Worm (Caenorhabditis elegans) whole organism, L2 larva: Measurements from ENCODE around the gene nfm-1.

Source experiments
- Y55F3AM.14 ChIP-seq: fragments of 200-800 bp; sonication (Bioruptor generic); optimal IDR thresholded peaks from 2 replicates; lab custom pipeline; 2018; ENCODE audit warnings: mild to moderate bottlenecking, missing genetic modification characterization, missing compliant biosample characterization
- alr-1 ChIP-seq: fragments of 150-350 bp; optimal IDR thresholded peaks from 2 replicates; lab custom pipeline; 2014; ENCODE audit warnings: missing biosample characterization, missing genetic modification characterization
- aly-2 ChIP-seq: fragments of 150-350 bp; optimal IDR thresholded peaks from 2 replicates; lab custom pipeline; 2014; ENCODE audit warnings: missing biosample characterization, missing genetic modification characterization
- ama-1 ChIP-seq: fragments of 150-350 bp; optimal IDR thresholded peaks from 2 replicates; lab custom pipeline; 2018; ENCODE audit warnings: inconsistent platforms
- blmp-1 ChIP-seq: sonication (generic microtip); optimal IDR thresholded peaks from 2 replicates; lab custom pipeline; 2017; ENCODE audit warnings: missing genetic modification characterization, mild to moderate bottlenecking, missing compliant biosample characterization, antibody characterized with exemption, moderate library complexity; ENCODE audit not compliant: insufficient read depth
- ceh-16 ChIP-seq: fragments of 150-350 bp; optimal IDR thresholded peaks from 2 replicates; lab custom pipeline; 2014; ENCODE audit warnings: missing biosample characterization, missing genetic modification characterization
- ceh-82 ChIP-seq: fragments of 150-350 bp; optimal IDR thresholded peaks from 2 replicates; lab custom pipeline; 2014; ENCODE audit warnings: missing biosample characterization, missing genetic modification characterization
- egl-27 ChIP-seq: sonication (generic microtip); optimal IDR thresholded peaks from 3 replicates; lab custom pipeline; 2017; ENCODE audit warnings: missing biosample characterization, missing genetic modification reagents, missing genetic modification characterization
- elt-1 ChIP-seq: fragments of 150-350 bp; optimal IDR thresholded peaks from 2 replicates; lab custom pipeline; 2014; ENCODE audit warnings: missing biosample characterization, missing genetic modification characterization
- fos-1 ChIP-seq: fragments of 150-350 bp; optimal IDR thresholded peaks from 2 replicates; lab custom pipeline; 2014; ENCODE audit warnings: missing biosample characterization, missing genetic modification characterization
- gmeb-1 ChIP-seq: fragments of 150-350 bp; optimal IDR thresholded peaks from 2 replicates; lab custom pipeline; 2014; ENCODE audit warnings: missing biosample characterization, missing genetic modification characterization
- mab-5 ChIP-seq: fragments of 150-350 bp; optimal IDR thresholded peaks from 2 replicates; lab custom pipeline; 2014; ENCODE audit warnings: missing biosample characterization, missing genetic modification characterization
- mdl-1 ChIP-seq, 2 experiments: fragments of 150-350 bp in 1 of 2; sonication (generic microtip) in 1 of 2; optimal IDR thresholded peaks; 2 replicates each; lab custom pipeline; 2017; ENCODE audit warnings: missing biosample characterization in 2 of 2, missing genetic modification characterization in 2 of 2
- nhr-10 ChIP-seq: sonication (generic microtip); optimal IDR thresholded peaks from 2 replicates; lab custom pipeline; 2017; ENCODE audit warnings: missing biosample characterization, missing genetic modification characterization
- nhr-11 ChIP-seq: fragments of 150-350 bp; optimal IDR thresholded peaks from 2 replicates; lab custom pipeline; 2014; ENCODE audit warnings: missing biosample characterization, missing genetic modification characterization
- nhr-12 ChIP-seq: fragments of 150-350 bp; optimal IDR thresholded peaks from 2 replicates; lab custom pipeline; 2014; ENCODE audit warnings: missing biosample characterization, missing genetic modification characterization
- nhr-129 ChIP-seq: fragments of 150-350 bp; optimal IDR thresholded peaks from 2 replicates; lab custom pipeline; 2014; ENCODE audit warnings: missing biosample characterization, missing genetic modification characterization
- nhr-21 ChIP-seq: fragments of 150-350 bp; optimal IDR thresholded peaks from 2 replicates; lab custom pipeline; 2014; ENCODE audit warnings: missing biosample characterization, missing genetic modification characterization
- nhr-23 ChIP-seq: fragments of 150-350 bp; optimal IDR thresholded peaks from 2 replicates; lab custom pipeline; 2014; ENCODE audit warnings: missing biosample characterization, missing genetic modification reagents, missing genetic modification characterization
- nhr-25 ChIP-seq: fragments of 150-350 bp; sonication (generic microtip); optimal IDR thresholded peaks from 3 replicates; lab custom pipeline; 2014; ENCODE audit warnings: missing biosample characterization, missing genetic modification characterization
- nhr-6 ChIP-seq: fragments of 150-350 bp; optimal IDR thresholded peaks from 2 replicates; lab custom pipeline; 2014; ENCODE audit warnings: missing biosample characterization, missing genetic modification characterization
- nhr-77 ChIP-seq: fragments of 150-350 bp; optimal IDR thresholded peaks from 2 replicates; lab custom pipeline; 2014; ENCODE audit warnings: missing biosample characterization, missing genetic modification characterization
- skn-1 ChIP-seq: sonication (generic microtip); optimal IDR thresholded peaks from 2 replicates; lab custom pipeline; 2017; ENCODE audit warnings: missing biosample characterization, missing genetic modification characterization
- sma-3 ChIP-seq: sonication (generic microtip); optimal IDR thresholded peaks from 2 replicates; lab custom pipeline; 2016; ENCODE audit warnings: missing genetic modification reagents, missing genetic modification characterization, missing compliant biosample characterization
- sma-9 ChIP-seq, 2 experiments: fragments of 150-350 bp in 1 of 2; sonication (generic microtip) in 1 of 2; optimal IDR thresholded peaks; 2 replicates each; lab custom pipeline; 2014 to 2016; ENCODE audit warnings: missing genetic modification characterization in 2 of 2, mild to moderate bottlenecking in 1 of 2, missing biosample characterization in 1 of 2, missing compliant biosample characterization in 1 of 2, missing genetic modification reagents in 1 of 2, moderate library complexity in 1 of 2
- unc-39 ChIP-seq: fragments of 150-350 bp; optimal IDR thresholded peaks from 2 replicates; lab custom pipeline; 2014; ENCODE audit warnings: missing biosample characterization, missing genetic modification characterization
- zag-1 ChIP-seq: fragments of 150-350 bp; optimal IDR thresholded peaks from 2 replicates; lab custom pipeline; 2014; ENCODE audit warnings: missing biosample characterization, missing genetic modification characterization
- ztf-4 ChIP-seq: fragments of 150-350 bp; optimal IDR thresholded peaks from 2 replicates; lab custom pipeline; 2014; ENCODE audit warnings: missing biosample characterization, missing genetic modification characterization

Gene nfm-1

DNA sequence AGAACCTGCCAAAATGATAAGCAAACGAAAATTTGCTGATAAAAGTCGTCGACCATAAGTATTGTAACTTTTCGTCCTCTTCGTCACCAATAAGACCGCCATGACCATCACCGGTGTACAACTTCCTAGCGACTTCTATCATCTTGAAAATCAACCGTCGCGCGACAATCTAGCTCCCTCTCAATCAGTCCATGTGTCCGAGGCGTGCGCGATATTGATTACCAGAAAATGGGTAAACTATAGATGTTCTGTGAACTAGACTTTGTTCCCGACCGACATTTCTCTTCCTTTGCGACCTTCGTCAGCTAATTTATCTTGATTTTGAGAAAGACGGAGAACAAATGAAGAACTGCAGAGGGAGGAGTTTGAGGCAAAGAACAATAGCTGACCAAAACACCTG is 13.9 kb upstream of the nfm-1 start:
- TF ChIP-seq nhr-23 (tag; lab: Kevin White, UChicago) (no peak), skn-1 (tag; lab: Kevin White, UChicago) (no peak), sma-3 (GFP tag; lab: Kevin White, UChicago) (peak; percentile 62), blmp-1 (peak; percentile 22), nhr-21 (tag; lab: Kevin White, UChicago) (peak; percentile 88), gmeb-1 (no peak), egl-27 (tag; lab: Kevin White, UChicago) (no peak), mab-5 (tag; lab: Kevin White, UChicago) (no peak), mdl-1 (tag; optimal IDR thresholded peaks at IDR 0.05; lab: Kevin White, UChicago) (peak in 1 of 2 experiments; percentile 14), nhr-25 (peak; percentile 75), nhr-129 (tag; lab: Kevin White, UChicago) (peak; percentile 40), zag-1 (tag; lab: Kevin White, UChicago) (no peak), fos-1 (tag; lab: Kevin White, UChicago) (peak; percentile 26), sma-9 (GFP tag; optimal IDR thresholded peaks at IDR 0.05; lab: Kevin White, UChicago) (peak; percentile 87), sma-9 (tag; optimal IDR thresholded peaks at IDR 0.05; lab: Kevin White, UChicago) (no peak), nhr-12 (tag; lab: Kevin White, UChicago) (no peak)

DNA sequence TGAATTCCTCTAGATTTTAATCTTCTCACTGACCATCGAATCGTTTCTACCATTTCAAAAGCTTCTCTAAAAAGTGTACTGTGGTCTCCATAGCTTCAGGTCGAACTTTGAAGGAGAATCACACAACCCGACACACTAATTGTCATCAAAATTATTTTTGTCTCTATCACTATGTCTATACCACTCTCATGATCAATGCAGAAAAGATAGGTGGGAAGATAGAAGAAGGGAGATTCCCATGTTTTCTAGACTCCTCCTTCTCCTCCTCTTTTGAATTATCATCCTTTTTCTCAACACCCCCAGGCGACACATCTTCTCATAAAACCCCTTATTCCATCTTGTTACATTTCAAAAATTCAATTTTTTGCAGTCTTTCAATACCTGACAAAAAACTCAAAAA is 13.4 kb upstream of the nfm-1 start, which contains the start of gene Y42G9A.3:
Gene Y42G9A.3, plus strand, starts transcription at position 363 of the 400 bp plus-strand sequence.
- TF ChIP-seq nhr-6 (tag; lab: Kevin White, UChicago) (no peak), nhr-12 (tag; lab: Kevin White, UChicago) (no peak), sma-9 (GFP tag; optimal IDR thresholded peaks at IDR 0.05; lab: Kevin White, UChicago) (peak; percentile 5), sma-9 (tag; optimal IDR thresholded peaks at IDR 0.05; lab: Kevin White, UChicago) (no peak), ama-1 (no peak), skn-1 (tag; lab: Kevin White, UChicago) (peak; percentile 78), fos-1 (tag; lab: Kevin White, UChicago) (peak; percentile 35), ztf-4 (tag; lab: Kevin White, UChicago) (no peak), nhr-21 (tag; lab: Kevin White, UChicago) (no peak)

DNA sequence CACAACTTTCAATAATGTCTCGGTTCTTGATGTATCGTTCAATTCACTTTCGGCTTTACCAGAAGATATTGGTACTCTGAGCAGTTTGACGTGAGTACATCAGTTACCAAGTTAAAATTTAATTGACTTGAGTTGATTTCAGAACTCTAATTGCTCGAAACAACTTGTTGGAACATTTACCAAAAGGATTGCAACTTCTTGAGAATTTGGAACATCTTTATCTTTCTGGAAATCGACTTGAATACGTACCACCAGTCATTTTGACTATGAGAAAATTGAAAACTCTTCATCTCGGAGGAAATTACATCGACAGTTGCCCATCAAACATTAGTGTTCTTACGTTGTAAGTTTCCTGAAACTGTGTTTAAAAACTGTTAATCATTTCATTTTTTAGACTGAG is 12.5 kb upstream of the nfm-1 start:
- TF ChIP-seq blmp-1 (no peak), skn-1 (tag; lab: Kevin White, UChicago) (no peak), nhr-12 (tag; lab: Kevin White, UChicago) (no peak), alr-1 (tag; lab: Kevin White, UChicago) (no peak)

DNA sequence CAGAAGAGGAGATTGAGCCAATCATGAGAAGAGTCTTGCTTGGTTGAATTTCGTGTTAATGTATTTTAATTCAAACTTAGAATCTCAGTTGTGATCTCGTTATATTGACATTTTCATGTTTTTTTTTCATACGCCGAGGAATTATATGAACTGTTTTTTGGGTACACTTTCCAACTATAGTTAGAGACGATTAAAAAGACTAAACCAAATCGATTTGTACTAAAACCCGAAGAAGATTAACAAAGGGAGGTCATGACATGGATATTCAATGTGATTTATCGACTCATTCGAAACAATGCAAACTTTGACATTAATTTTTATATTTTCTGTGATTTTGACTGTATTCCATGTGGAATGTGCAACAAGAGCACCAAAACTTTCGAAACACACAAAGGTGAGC is 11.3 kb upstream of the nfm-1 start, which contains the start of gene Y42G9A.2:
Gene Y42G9A.2, plus strand, starts transcription at position 284 of the 400 bp plus-strand sequence.
- TF ChIP-seq sma-9 (GFP tag; optimal IDR thresholded peaks at IDR 0.05; lab: Kevin White, UChicago) (peak; percentile 30), sma-9 (tag; optimal IDR thresholded peaks at IDR 0.05; lab: Kevin White, UChicago) (no peak), ceh-82 (tag; lab: Kevin White, UChicago) (no peak)

DNA sequence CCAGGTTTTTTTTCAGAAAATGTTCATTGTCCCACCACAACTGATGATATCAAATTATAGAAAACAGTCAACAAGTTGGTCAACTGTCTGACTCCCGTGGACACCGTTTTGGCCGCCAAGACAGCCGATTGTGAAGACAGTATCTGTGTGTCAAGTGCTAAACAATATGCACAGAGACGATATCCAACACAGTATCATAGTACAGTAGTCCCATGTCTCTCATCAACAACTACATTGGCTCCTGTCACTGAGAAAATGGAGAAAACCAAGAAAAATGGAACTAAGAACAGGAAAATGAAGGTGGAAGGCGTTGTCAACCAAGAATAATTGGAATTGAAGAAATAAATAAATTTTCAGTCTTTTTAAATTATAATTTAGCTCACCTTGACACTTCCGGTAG is 10.6 kb upstream of the nfm-1 start:
- no peak for TF ChIP-seq nhr-10 (tag; lab: Kevin White, UChicago)
- no peak for TF ChIP-seq fos-1 (tag; lab: Kevin White, UChicago)
- TF ChIP-seq ceh-16 = no peak
- no peak for TF ChIP-seq Y55F3AM.14 (GFP tag; lab: Kevin White, UChicago)
- no peak for TF ChIP-seq aly-2
- no peak for TF ChIP-seq unc-39 (tag; lab: Kevin White, UChicago)

DNA sequence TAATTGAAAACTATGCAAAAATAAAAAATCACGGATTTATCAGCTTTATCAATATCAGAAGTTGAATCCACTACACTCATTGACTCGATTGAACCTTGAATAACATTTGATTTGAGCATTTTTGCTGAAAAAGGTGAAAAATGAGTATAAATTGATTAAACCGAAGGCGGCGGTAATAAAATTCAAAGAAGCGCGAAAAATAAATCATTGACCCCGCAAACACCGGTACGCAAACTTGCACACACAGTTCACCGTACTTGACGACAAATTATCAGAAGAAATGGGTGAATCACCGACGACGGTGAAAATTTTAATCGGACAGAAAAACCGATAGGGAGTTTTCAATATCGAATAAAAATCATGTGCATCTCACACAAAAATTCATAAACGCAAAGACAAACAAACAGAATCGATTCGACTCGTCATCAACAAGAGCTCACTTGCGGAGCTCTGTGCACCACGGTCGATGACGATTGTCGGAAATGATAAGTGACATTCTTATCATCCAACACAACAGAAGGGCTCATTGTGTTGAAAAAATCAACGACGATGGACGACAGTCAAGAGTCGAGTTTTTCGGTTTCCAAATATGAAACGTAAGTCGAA is 9.7 kb upstream of the nfm-1 start, which contains the start of the genes wht-7 and Y42G9A.1:
Gene wht-7, minus strand, starts transcription at position 131 of the 606 bp plus-strand sequence.
Gene Y42G9A.1, plus strand, starts transcription at position 495 of the 606 bp plus-strand sequence.
- no peak for TF ChIP-seq nhr-11 (tag; lab: Kevin White, UChicago)
- TF ChIP-seq gmeb-1 = peak; percentile 10
- peak; percentile 67 for TF ChIP-seq fos-1 (tag; lab: Kevin White, UChicago)

DNA sequence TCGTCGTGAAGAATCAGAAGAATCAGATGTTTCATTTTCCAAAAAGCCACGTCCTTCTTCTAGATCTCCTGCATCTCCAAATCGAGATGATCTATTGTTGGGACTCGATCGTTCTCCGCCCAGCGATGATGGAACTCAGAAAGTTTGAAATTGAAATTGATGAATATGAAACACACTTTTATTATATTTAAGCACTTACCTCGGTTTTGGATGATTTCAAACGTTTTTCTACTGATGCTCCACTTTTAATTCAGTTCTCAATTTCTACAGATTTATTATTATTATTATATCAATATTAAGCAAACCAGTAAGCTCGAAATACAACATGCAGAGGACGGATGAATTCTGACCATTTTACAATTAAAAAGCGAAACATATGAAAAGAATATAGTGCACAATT is 4.7 kb upstream of the nfm-1 start:
- no peak for TF ChIP-seq nhr-11 (tag; lab: Kevin White, UChicago)
- TF ChIP-seq aly-2 = no peak
- no peak for TF ChIP-seq elt-1 (tag; lab: Kevin White, UChicago)
- no peak for TF ChIP-seq nhr-77
